Worm (Caenorhabditis elegans): ENCODE measurements around the gene B0310.3.

DNA sequence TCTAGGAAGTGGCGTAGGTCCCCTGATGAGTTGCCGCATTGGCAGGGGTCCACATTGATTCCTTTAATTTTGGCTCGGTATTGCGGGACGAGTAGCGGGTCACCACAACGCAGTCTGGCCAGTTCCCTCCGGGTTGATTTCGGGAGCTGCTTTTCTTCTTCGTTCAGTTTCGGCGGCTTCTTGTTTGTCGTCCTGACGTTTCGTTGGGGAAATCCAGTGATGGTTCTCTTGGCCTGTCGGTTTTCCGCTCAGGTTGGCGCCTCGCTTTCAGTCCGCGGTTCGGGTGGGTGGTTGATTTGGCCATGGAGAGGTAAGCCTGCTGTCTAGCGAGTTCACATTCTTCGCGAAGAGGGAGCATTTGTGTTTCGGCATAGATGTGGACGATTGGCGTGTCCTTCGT lies 8.0 kb upstream of the B0310.3 start:
- TF ChIP-seq T22C8.4 (GFP tag; IDR thresholded peaks at IDR 0.05) (no peak), flt-1 (GFP tag; IDR thresholded peaks at IDR 0.05) (no peak), klf-2 (GFP tag; conservative IDR thresholded peaks at IDR 0.05) (no peak), ztf-29 (GFP tag; IDR thresholded peaks at IDR 0.05) (no peak), ref-1 (GFP tag; conservative IDR thresholded peaks at IDR 0.05) (no peak)

All from whole organism, midembryonic.